Worm (Caenorhabditis elegans) whole organism, mixed stage, embryonic: Measurements from ENCODE around the gene unc-82.

ENCODE experiments used
- M03D4.4 ChIP-seq: sonication (generic microtip); optimal IDR thresholded peaks from 2 replicates; lab custom pipeline; 2017; ENCODE audit warnings: mild to moderate bottlenecking, missing genetic modification characterization, missing compliant biosample characterization
- ceh-39 ChIP-seq: fragments of 150-350 bp; optimal IDR thresholded peaks from 2 replicates; lab custom pipeline; 2014; ENCODE audit warnings: missing biosample characterization, missing genetic modification characterization
- ceh-43 ChIP-seq: fragments of 200-800 bp; sonication (Bioruptor generic); optimal IDR thresholded peaks from 2 replicates; lab custom pipeline; 2018; ENCODE audit warnings: mild to moderate bottlenecking, missing genetic modification characterization, moderate library complexity, missing compliant biosample characterization
- ces-1 ChIP-seq: fragments of 150-350 bp; optimal IDR thresholded peaks from 2 replicates; lab custom pipeline; 2014; ENCODE audit warnings: missing biosample characterization, missing genetic modification reagents, missing genetic modification characterization
- cnd-1 ChIP-seq: fragments of 200-800 bp; sonication (Bioruptor generic); optimal IDR thresholded peaks from 2 replicates; lab custom pipeline; 2018; ENCODE audit warnings: mild to moderate bottlenecking, missing genetic modification characterization, missing compliant biosample characterization
- drap-1 ChIP-seq: fragments of 200-800 bp; sonication (Bioruptor generic); optimal IDR thresholded peaks from 3 replicates; lab custom pipeline; 2018; ENCODE audit warnings: mild to moderate bottlenecking, missing genetic modification characterization, missing compliant biosample characterization
- elt-1 ChIP-seq: sonication (generic microtip); optimal IDR thresholded peaks from 2 replicates; lab custom pipeline; 2017; ENCODE audit warnings: missing genetic modification characterization, mild to moderate bottlenecking, missing compliant biosample characterization, antibody characterized with exemption, moderate library complexity, borderline replicate concordance; ENCODE audit not compliant: insufficient read depth
- elt-3 ChIP-seq: fragments of 150-350 bp; optimal IDR thresholded peaks from 2 replicates; lab custom pipeline; 2014; ENCODE audit warnings: missing biosample characterization, missing genetic modification characterization
- ham-2 ChIP-seq: fragments of 200-800 bp; sonication (Bioruptor generic); optimal IDR thresholded peaks from 2 replicates; lab custom pipeline; 2018; ENCODE audit warnings: mild to moderate bottlenecking, missing genetic modification characterization, missing compliant biosample characterization
- hlh-1 ChIP-seq: fragments of 150-350 bp; optimal IDR thresholded peaks from 2 replicates; lab custom pipeline; 2014; ENCODE audit warnings: missing biosample characterization, missing genetic modification reagents, missing genetic modification characterization
- lsy-2 ChIP-seq: fragments of 150-350 bp; optimal IDR thresholded peaks from 2 replicates; lab custom pipeline; 2014; ENCODE audit warnings: missing biosample characterization, missing genetic modification characterization
- mab-5 ChIP-seq: fragments of 150-350 bp; optimal IDR thresholded peaks from 2 replicates; lab custom pipeline; 2014; ENCODE audit warnings: missing biosample characterization, missing genetic modification characterization
- mep-1 ChIP-seq: fragments of 150-350 bp; optimal IDR thresholded peaks from 2 replicates; lab custom pipeline; 2017; ENCODE audit warnings: missing biosample characterization, missing genetic modification reagents, missing genetic modification characterization, inconsistent platforms
- mls-2 ChIP-seq: sonication (generic microtip); optimal IDR thresholded peaks from 2 replicates; lab custom pipeline; 2016; ENCODE audit warnings: mild to moderate bottlenecking, missing genetic modification characterization, moderate library complexity, missing compliant biosample characterization
- nhr-12 ChIP-seq: fragments of 150-350 bp; optimal IDR thresholded peaks from 2 replicates; lab custom pipeline; 2014; ENCODE audit warnings: missing biosample characterization, missing genetic modification characterization
- nhr-2 ChIP-seq: fragments of 150-350 bp; optimal IDR thresholded peaks from 2 replicates; lab custom pipeline; 2014; ENCODE audit warnings: missing biosample characterization, missing genetic modification characterization
- nhr-237 ChIP-seq: fragments of 150-350 bp; optimal IDR thresholded peaks from 2 replicates; lab custom pipeline; 2014; ENCODE audit warnings: missing biosample characterization, missing genetic modification characterization
- nhr-28 ChIP-seq: fragments of 150-350 bp; optimal IDR thresholded peaks from 2 replicates; lab custom pipeline; 2014; ENCODE audit warnings: missing biosample characterization, missing genetic modification characterization
- pha-4 ChIP-seq: fragments of 150-350 bp; optimal IDR thresholded peaks from 2 replicates; lab custom pipeline; 2018; ENCODE audit warnings: missing biosample characterization, missing genetic modification reagents, missing genetic modification characterization
- snpc-4 ChIP-seq: fragments of 150-350 bp; optimal IDR thresholded peaks from 2 replicates; lab custom pipeline; 2014; ENCODE audit warnings: missing biosample characterization, missing genetic modification characterization
- sptf-1 ChIP-seq: sonication (generic microtip); optimal IDR thresholded peaks from 2 replicates; lab custom pipeline; 2017; ENCODE audit warnings: mild to moderate bottlenecking, missing genetic modification characterization, moderate library complexity, missing compliant biosample characterization
- unc-120 ChIP-seq: sonication (generic microtip); optimal IDR thresholded peaks from 2 replicates; lab custom pipeline; 2017; ENCODE audit warnings: missing genetic modification characterization, missing compliant biosample characterization; ENCODE audit not compliant: poor library complexity, severe bottlenecking
- unc-39 ChIP-seq: fragments of 150-350 bp; optimal IDR thresholded peaks from 2 replicates; lab custom pipeline; 2014; ENCODE audit warnings: missing biosample characterization, missing genetic modification characterization
- unc-62 ChIP-seq: fragments of 150-350 bp; optimal IDR thresholded peaks from 2 replicates; lab custom pipeline; 2014; ENCODE audit warnings: missing biosample characterization, missing genetic modification reagents, missing genetic modification characterization
- zip-8 ChIP-seq: fragments of 150-350 bp; optimal IDR thresholded peaks from 2 replicates; lab custom pipeline; 2014; ENCODE audit warnings: missing biosample characterization, missing genetic modification characterization
- ztf-11 ChIP-seq: fragments of 150-350 bp; optimal IDR thresholded peaks from 2 replicates; lab custom pipeline; 2014; ENCODE audit warnings: missing biosample characterization, missing genetic modification characterization

The unc-82 gene

DNA sequence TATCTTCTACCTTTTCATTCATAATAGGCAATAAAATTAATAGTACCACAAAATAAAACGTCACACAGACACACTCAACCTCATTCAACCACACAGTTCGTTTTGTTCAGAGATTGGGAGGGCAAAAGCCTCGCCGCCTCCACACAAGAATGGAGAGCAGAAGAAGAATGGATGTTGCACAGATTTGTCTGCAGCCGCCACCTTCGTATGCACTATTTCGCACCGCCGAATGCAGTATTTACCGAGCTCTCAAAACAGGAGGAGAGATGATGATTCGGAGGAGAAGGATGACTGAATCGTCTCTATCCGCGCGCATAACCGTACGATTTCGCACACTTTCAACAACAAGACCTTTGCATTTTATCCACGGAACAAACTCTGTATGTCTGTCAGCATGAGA, 26.8 kb upstream of the unc-82 start:
- TF ChIP-seq unc-120 (tag; lab: Kevin White, UChicago) (no peak), snpc-4 (no peak), pha-4 (tag; lab: Kevin White, UChicago) (no peak), zip-8 (tag; lab: Kevin White, UChicago) (no peak), cnd-1 (tag; lab: Kevin White, UChicago) (peak; percentile 18), ces-1 (no peak), ham-2 (GFP tag; lab: Kevin White, UChicago) (no peak)

- no peak for TF ChIP-seq unc-62 (GFP tag; lab: Kevin White, UChicago)
- TF ChIP-seq snpc-4: no peak
- TF ChIP-seq elt-3 (tag; lab: Kevin White, UChicago): no peak
- no peak for TF ChIP-seq pha-4 (tag; lab: Kevin White, UChicago)
- TF ChIP-seq lsy-2 (tag; lab: Kevin White, UChicago): no peak
- TF ChIP-seq sptf-1 (tag; lab: Kevin White, UChicago): no peak
- TF ChIP-seq unc-39 (tag; lab: Kevin White, UChicago): no peak
- no peak for TF ChIP-seq nhr-12 (tag; lab: Kevin White, UChicago)
- TF ChIP-seq mls-2 (tag; lab: Kevin White, UChicago): peak; percentile 41
- TF ChIP-seq ces-1: peak; percentile 81
- TF ChIP-seq hlh-1: no peak
- TF ChIP-seq unc-120 (tag; lab: Kevin White, UChicago): peak; percentile 52
- no peak for TF ChIP-seq ztf-11
- TF ChIP-seq drap-1 (GFP tag; lab: Kevin White, UChicago): no peak
Observed at ce11 chrIV:7400502-7401118, 23.7 kb upstream of the unc-82 start.

DNA sequence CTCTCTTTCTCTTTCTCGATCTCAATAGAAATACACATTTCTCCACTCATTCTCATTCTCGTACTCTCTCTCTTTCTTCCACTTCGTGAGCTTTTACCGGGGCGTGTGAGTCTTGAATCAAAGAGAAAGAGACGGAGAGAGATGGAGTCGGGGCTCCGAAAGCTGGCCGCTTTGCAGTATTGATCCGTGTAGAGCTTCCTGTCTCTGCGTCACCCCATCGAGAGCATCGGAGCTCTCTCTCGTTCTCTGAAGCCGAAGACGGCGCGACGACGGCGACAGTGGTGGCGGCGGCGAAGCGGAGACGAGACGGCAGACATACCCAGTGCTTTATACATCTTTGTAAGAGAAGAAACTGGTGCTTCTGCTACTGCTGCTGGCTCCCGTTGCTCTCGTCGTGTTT, 22.2 kb upstream of the unc-82 start:
- TF ChIP-seq unc-120 (tag; lab: Kevin White, UChicago): peak; percentile 90
- peak; percentile 19 for TF ChIP-seq lsy-2 (tag; lab: Kevin White, UChicago)
- TF ChIP-seq ceh-43 (GFP tag; lab: Kevin White, UChicago): no peak
- peak; percentile 65 for TF ChIP-seq mls-2 (tag; lab: Kevin White, UChicago)
- TF ChIP-seq sptf-1 (tag; lab: Kevin White, UChicago): peak; percentile 25
- peak; percentile 24 for TF ChIP-seq nhr-237
- TF ChIP-seq ces-1: peak; percentile 71
- no peak for TF ChIP-seq snpc-4
- peak; percentile 45 for TF ChIP-seq mep-1 (tag; lab: Kevin White, UChicago)

ce11 chrIV:7403422-7403821, 20.9 kb upstream of the unc-82 start:
- TF ChIP-seq M03D4.4 (tag; lab: Kevin White, UChicago) (no peak), ceh-39 (no peak), ces-1 (peak; percentile 74), unc-120 (tag; lab: Kevin White, UChicago) (no peak), elt-1 (tag; lab: Kevin White, UChicago) (no peak)

ce11 chrIV:7404934-7405632, 19.2 kb upstream of the unc-82 start, which contains the start of the genes C48A7.16 and egl-19:
Gene C48A7.16, plus strand, starts transcription at chrIV:7405477.
Gene egl-19, plus strand, starts transcription at chrIV:7405582.
- TF ChIP-seq nhr-2 (tag; lab: Kevin White, UChicago) (no peak), M03D4.4 (tag; lab: Kevin White, UChicago) (no peak), nhr-28 (tag; lab: Kevin White, UChicago) (no peak), zip-8 (tag; lab: Kevin White, UChicago) (no peak), elt-1 (tag; lab: Kevin White, UChicago) (no peak), unc-39 (tag; lab: Kevin White, UChicago) (no peak)
- TF ChIP-seq, all 35 proteins: peak for 0

ce11 chrIV:7406690-7407089, 17.6 kb upstream of the unc-82 start:
- TF ChIP-seq unc-62 (GFP tag; lab: Kevin White, UChicago) (peak; percentile 6), unc-120 (tag; lab: Kevin White, UChicago) (peak; percentile 19), M03D4.4 (tag; lab: Kevin White, UChicago) (no peak), hlh-1 (peak; percentile 62), mab-5 (tag; lab: Kevin White, UChicago) (no peak)
